Fruit fly (Drosophila melanogaster): ENCODE results near the gene CG6813.
A peak's percentile ranks its signal among the peaks of the same experiment; 100 is the strongest.

The CG6813 gene

dm6 chr3R:11662617-11663016, 36.2 kb upstream of the CG6813 start (continued):
- peak; percentile 15 for TF ChIP-seq CG15269 (tag; optimal IDR thresholded peaks at IDR 0.05)

- TF ChIP-seq CG10366 (GFP tag; IDR thresholded peaks at IDR 0.05), result peak; percentile 29; the same call in 1 of the 2 replicates
- TF ChIP-seq Nf-YC (tag; optimal IDR thresholded peaks at IDR 0.05), result peak; percentile 41
- no peak for TF ChIP-seq CG12744 (GFP tag; optimal IDR thresholded peaks at IDR 0.05)
- 0 out of 2 replicates have a peak, but pooled peaks have one; percentile 21 for TF ChIP-seq ssp (GFP tag; IDR thresholded peaks at IDR 0.05)
- TF ChIP-seq slbo (GFP tag; IDR thresholded peaks at IDR 0.05), result peak; percentile 21; the same call in 1 of the 2 replicates
- TF ChIP-seq CG10431 (GFP tag; optimal IDR thresholded peaks at IDR 0.05), result no peak
- TF ChIP-seq CG17612 (GFP tag; IDR thresholded peaks at IDR 0.05), result 0 out of 2 replicates have a peak, but pooled peaks have one; percentile 18
- no peak for TF ChIP-seq chm (GFP tag; IDR thresholded peaks at IDR 0.05)
- TF ChIP-seq CG17829 (tag; optimal IDR thresholded peaks at IDR 0.05), result peak; percentile 54
- TF ChIP-seq CG15601 (tag; optimal IDR thresholded peaks at IDR 0.05), result peak; percentile 22
- peak; percentile 53 for TF ChIP-seq CG5180 (GFP tag; optimal IDR thresholded peaks at IDR 0.05)
- peak; percentile 32; the same call in 1 of the 2 replicates for TF ChIP-seq Xrp1 (GFP tag; IDR thresholded peaks at IDR 0.05)
- 0 out of 3 replicates have a peak, but pooled peaks have one; percentile 33 for TF ChIP-seq Aef1 (GFP tag; IDR thresholded peaks at IDR 0.05)
- TF ChIP-seq CG2875 (GFP tag; optimal IDR thresholded peaks at IDR 0.05), result no peak
- TF ChIP-seq Awh (GFP tag; IDR thresholded peaks at IDR 0.05), result peak; percentile 60; the same call in 1 of the 2 replicates
- no peak for TF ChIP-seq prd (optimal IDR thresholded peaks at IDR 0.05)
- peak; percentile 44; the same call in 2 of the 3 replicates for TF ChIP-seq prd (GFP tag; IDR thresholded peaks at IDR 0.05)
- peak; percentile 79 for TF ChIP-seq CG11504 (tag; optimal IDR thresholded peaks at IDR 0.05)
- peak; percentile 25 for TF ChIP-seq Meics (GFP tag; optimal IDR thresholded peaks at IDR 0.05)
- TF ChIP-seq CG10147 (GFP tag; optimal IDR thresholded peaks at IDR 0.05), result peak; percentile 57
- TF ChIP-seq gem (tag; optimal IDR thresholded peaks at IDR 0.05), result peak; percentile 67
- no peak for TF ChIP-seq CG5245 (GFP tag; optimal IDR thresholded peaks at IDR 0.05)
- peak; percentile 46 for TF ChIP-seq NfI (GFP tag; optimal IDR thresholded peaks at IDR 0.05)
- no peak for TF ChIP-seq Rx (GFP tag; IDR thresholded peaks at IDR 0.05)
- TF ChIP-seq CG9727 (GFP tag; optimal IDR thresholded peaks at IDR 0.05), result peak; percentile 8
- TF ChIP-seq CG7839 (tag; optimal IDR thresholded peaks at IDR 0.05), result peak; percentile 66
- 0 out of 3 replicates have a peak, but pooled peaks have one; percentile 17 for TF ChIP-seq otp (GFP tag; IDR thresholded peaks at IDR 0.05)
- peak; percentile 19 for TF ChIP-seq Deaf1 (tag; optimal IDR thresholded peaks at IDR 0.05)
- TF ChIP-seq Fer2 (tag; optimal IDR thresholded peaks at IDR 0.05), result no peak
- TF ChIP-seq caup (GFP tag; optimal IDR thresholded peaks at IDR 0.05; ENCODE audit: severe bottlenecking), result peak; percentile 30
- no peak for TF ChIP-seq chn (GFP tag; optimal IDR thresholded peaks at IDR 0.05)
- TF ChIP-seq CG2678 (tag; optimal IDR thresholded peaks at IDR 0.05), result peak; percentile 66
- peak; percentile 11 for TF ChIP-seq sug (tag; optimal IDR thresholded peaks at IDR 0.05)
- peak; percentile 59 for TF ChIP-seq CG17359 (tag; optimal IDR thresholded peaks at IDR 0.05)
- peak; percentile 29 for TF ChIP-seq gcm (GFP tag; optimal IDR thresholded peaks at IDR 0.05)
- TF ChIP-seq dysf (GFP tag; IDR thresholded peaks at IDR 0.05), result peak; percentile 70
- peak; percentile 60 for TF ChIP-seq grau (tag; optimal IDR thresholded peaks at IDR 0.05)
- no peak for TF ChIP-seq CG8290 (GFP tag; optimal IDR thresholded peaks at IDR 0.05)
- TF ChIP-seq CG8290 (tag; optimal IDR thresholded peaks at IDR 0.05), result peak in 1 of 2 experiments; percentile 57
- peak; percentile 54 for TF ChIP-seq CG12071 (GFP tag; optimal IDR thresholded peaks at IDR 0.05)
- TF ChIP-seq dimm (GFP tag; IDR thresholded peaks at IDR 0.05), result peak; percentile 20; the same call in 1 of the 2 replicates
- TF ChIP-seq exex (tag; optimal IDR thresholded peaks at IDR 0.05), result peak; percentile 9
- peak; percentile 57 for TF ChIP-seq CG12219 (GFP tag; optimal IDR thresholded peaks at IDR 0.05)
- no peak for TF ChIP-seq CG1792 (GFP tag; optimal IDR thresholded peaks at IDR 0.05)
- TF ChIP-seq lab (GFP tag; optimal IDR thresholded peaks at IDR 0.05), result peak; percentile 65
- 0 out of 3 replicates have a peak, but pooled peaks have one; percentile 38 for TF ChIP-seq CG17361 (GFP tag; IDR thresholded peaks at IDR 0.05)
- TF ChIP-seq CG15696 (tag; optimal IDR thresholded peaks at IDR 0.05), result no peak
These were observed 35.3 kb upstream of the CG6813 start for dm6 chr3R:11661712-11662111.

Data from whole organism, embryonic.